Fruit fly (Drosophila melanogaster): ENCODE data around the gene inaF-D.

DNA sequence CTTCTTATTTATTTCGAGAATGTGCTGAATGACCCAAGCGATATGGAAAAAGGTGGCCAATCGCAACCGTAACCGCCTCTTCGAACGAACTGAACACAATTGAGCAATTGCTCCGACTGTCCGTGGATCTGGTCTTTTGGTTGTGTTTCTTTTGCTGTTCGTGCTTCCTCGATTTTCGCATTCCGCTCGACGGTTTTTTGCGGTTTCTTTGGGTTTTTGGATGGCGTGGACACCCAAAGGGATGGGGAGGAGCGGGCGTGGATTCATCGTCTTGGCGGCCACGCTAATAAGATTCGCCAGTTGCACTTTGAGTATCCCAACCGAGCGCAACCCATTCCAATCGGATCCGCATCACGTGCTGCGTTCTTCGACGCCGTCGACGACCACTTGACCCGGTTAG lies 3.8 kb upstream of the inaF-D start, which contains the start of gene inaF-B:
- TF ChIP-seq CG8478 (optimal IDR thresholded peaks at IDR 0.05): no peak
- no peak for TF ChIP-seq CTCF (optimal IDR thresholded peaks at IDR 0.05)
